Fruit fly (Drosophila melanogaster) whole organism, embryonic: Measurements from ENCODE around the gene Mlc-c.

Experiments used
- Bdp1 ChIP-seq: fragments of 200-800 bp; sonication (Bioruptor generic); optimal IDR thresholded peaks from 3 replicates; lab custom pipeline; 2016; ENCODE audit warnings: missing biosample characterization, missing genetic modification characterization
- CG11093 ChIP-seq: fragments of 200-800 bp; sonication (Bioruptor generic); IDR thresholded peaks from 3 replicates; pipeline ENCODE4 v1.3.6; 2022; ENCODE audit warnings: missing biosample characterization, missing genetic modification characterization
- CG11456 ChIP-seq: fragments of 200-800 bp; sonication (Bioruptor generic); IDR thresholded peaks from 3 replicates; pipeline ENCODE4 v1.3.6; 2022; ENCODE audit warnings: missing biosample characterization, missing genetic modification characterization
- CG13123 ChIP-seq: fragments of 200-800 bp; sonication (Bioruptor generic); optimal IDR thresholded peaks from 2 replicates; lab custom pipeline; 2016; ENCODE audit warnings: missing biosample characterization, missing genetic modification characterization
- CG14667 ChIP-seq: fragments of 200-800 bp; sonication (Bioruptor generic); IDR thresholded peaks from 2 replicates; pipeline ENCODE4 v1.3.6; 2022; ENCODE audit warnings: missing biosample characterization, missing genetic modification characterization
- CG17359 ChIP-seq: fragments of 200-800 bp; sonication (Bioruptor generic); optimal IDR thresholded peaks from 3 replicates; lab custom pipeline; 2018; ENCODE audit warnings: missing biosample characterization, mild to moderate bottlenecking, missing genetic modification characterization, moderate library complexity
- CG17612 ChIP-seq: fragments of 200-800 bp; sonication (Bioruptor generic); IDR thresholded peaks from 2 replicates; pipeline ENCODE4 v1.3.6; 2022; ENCODE audit warnings: missing biosample characterization, missing genetic modification characterization
- CG18262 ChIP-seq: fragments of 200-800 bp; optimal IDR thresholded peaks from 3 replicates; lab custom pipeline; 2019; ENCODE audit warnings: missing biosample characterization, mild to moderate bottlenecking, missing genetic modification characterization, moderate library complexity
- CG18599 ChIP-seq: fragments of 200-800 bp; sonication (Bioruptor generic); optimal IDR thresholded peaks from 3 replicates; lab custom pipeline; 2017; ENCODE audit warnings: missing biosample characterization, missing genetic modification characterization, mild to moderate bottlenecking, moderate library complexity, missing genetic modification reagents
- CG30431 ChIP-seq: fragments of 200-800 bp; sonication (Bioruptor generic); optimal IDR thresholded peaks from 2 replicates; lab custom pipeline; 2017; ENCODE audit warnings: missing biosample characterization, missing genetic modification characterization
- CG31441 ChIP-seq: fragments of 200-800 bp; sonication (Bioruptor generic); IDR thresholded peaks from 2 replicates; pipeline ENCODE4 v1.3.6; 2022; ENCODE audit warnings: missing biosample characterization, missing genetic modification characterization
- CG3163 ChIP-seq: fragments of 200-800 bp; sonication (Bioruptor generic); optimal IDR thresholded peaks from 3 replicates; lab custom pipeline; 2016; ENCODE audit warnings: missing biosample characterization, missing genetic modification characterization
- CG4730 ChIP-seq: fragments of 200-800 bp; sonication (Bioruptor generic); IDR thresholded peaks from 2 replicates; pipeline ENCODE4 v1.3.6; 2022; ENCODE audit warnings: missing biosample characterization, missing genetic modification characterization
- CG7372 ChIP-seq: fragments of 200-800 bp; sonication (Bioruptor generic); IDR thresholded peaks from 2 replicates; pipeline ENCODE4 v1.3.6; 2022; ENCODE audit warnings: missing biosample characterization, missing genetic modification characterization
- CG8281 ChIP-seq: fragments of 200-800 bp; sonication (Bioruptor generic); optimal IDR thresholded peaks from 2 replicates; lab custom pipeline; 2018; ENCODE audit warnings: missing biosample characterization, mild to moderate bottlenecking, missing genetic modification characterization, moderate library complexity
- CG8944 ChIP-seq: fragments of 200-800 bp; sonication (Bioruptor generic); optimal IDR thresholded peaks from 3 replicates; lab custom pipeline; 2016; ENCODE audit warnings: missing biosample characterization, missing genetic modification characterization
- CG9876 ChIP-seq: fragments of 200-800 bp; sonication (Bioruptor generic); optimal IDR thresholded peaks from 2 replicates; lab custom pipeline; 2016; ENCODE audit warnings: missing biosample characterization, missing genetic modification characterization
- D19B ChIP-seq: fragments of 200-800 bp; sonication (Bioruptor generic); optimal IDR thresholded peaks from 2 replicates; lab custom pipeline; 2017; ENCODE audit warnings: missing biosample characterization, mild to moderate bottlenecking, missing genetic modification characterization
- Dfd ChIP-seq, 2 experiments: fragments of >200 bp; optimal IDR thresholded peaks; 2 replicates each; lab custom pipeline; 2017; ENCODE audit warnings: missing biosample characterization in 2 of 2, missing genetic modification characterization in 2 of 2
- Dip2 ChIP-seq: fragments of 200-800 bp; sonication (Bioruptor generic); IDR thresholded peaks from 2 replicates; pipeline ENCODE4 v1.3.6; 2022; ENCODE audit warnings: missing biosample characterization, missing genetic modification characterization
- Ets65A ChIP-seq: fragments of 200-800 bp; sonication (Bioruptor generic); peaks from one replicate; lab custom pipeline; 2016; ENCODE audit warnings: missing biosample characterization, missing genetic modification characterization
- Kr ChIP-seq: fragments of 200-800 bp; sonication (Bioruptor generic); optimal IDR thresholded peaks from 2 replicates; lab custom pipeline; 2017; ENCODE audit warnings: missing biosample characterization, mild to moderate bottlenecking, missing genetic modification characterization
- Med ChIP-seq: fragments of 200-800 bp; sonication (Bioruptor generic); peaks from one replicate; lab custom pipeline; 2016; ENCODE audit warnings: missing biosample characterization, missing genetic modification characterization, mild to moderate bottlenecking, inconsistent platforms, moderate library complexity
- Nf-YA ChIP-seq: fragments of 200-800 bp; sonication (Bioruptor generic); IDR thresholded peaks from 2 replicates; pipeline ENCODE4 v1.3.6; 2022; ENCODE audit warnings: missing biosample characterization, missing genetic modification characterization
- Scr ChIP-seq: fragments of 200-800 bp; sonication (Bioruptor generic); IDR thresholded peaks from 2 replicates; pipeline ENCODE4 v1.3.6; 2022; ENCODE audit warnings: missing biosample characterization, missing genetic modification characterization; ENCODE audit not compliant: partially characterized antibody
- Sox100B ChIP-seq: fragments of 200-800 bp; sonication (Bioruptor generic); optimal IDR thresholded peaks from 3 replicates; lab custom pipeline; 2018; ENCODE audit warnings: missing biosample characterization, mild to moderate bottlenecking, missing genetic modification characterization
- Trl ChIP-seq, 3 experiments: fragments of >200 bp in 2 of 3; fragments of 200-800 bp in 1 of 3; sonication (Bioruptor generic) in 1 of 3; optimal IDR thresholded peaks; 2 replicates in 1 of 3; 3 replicates in 2 of 3; lab custom pipeline; 2016 to 2017; ENCODE audit warnings: missing biosample characterization in 1 of 3, missing genetic modification characterization in 1 of 3
- aop ChIP-seq: fragments of 200-800 bp; sonication (Bioruptor generic); IDR thresholded peaks from 2 replicates; pipeline ENCODE4 v1.3.6; 2022; ENCODE audit warnings: missing biosample characterization, missing genetic modification characterization
- bbx ChIP-seq: fragments of 200-800 bp; sonication (Bioruptor generic); IDR thresholded peaks from 2 replicates; pipeline ENCODE4 v1.3.6; 2022; ENCODE audit warnings: missing biosample characterization, missing genetic modification characterization; ENCODE audit not compliant: partially characterized antibody
- crc ChIP-seq: fragments of 200-800 bp; sonication (Bioruptor generic); optimal IDR thresholded peaks from 2 replicates; lab custom pipeline; 2016; ENCODE audit warnings: missing biosample characterization, missing genetic modification characterization
- danr ChIP-seq: fragments of 200-800 bp; sonication (Bioruptor generic); IDR thresholded peaks from 2 replicates; pipeline ENCODE4 v1.3.6; 2022; ENCODE audit warnings: missing biosample characterization, missing genetic modification characterization
- ftz-f1 ChIP-seq: fragments of 200-800 bp; sonication (Bioruptor generic); optimal IDR thresholded peaks from 2 replicates; lab custom pipeline; 2016; ENCODE audit warnings: missing biosample characterization, missing genetic modification characterization
- gcm ChIP-seq: fragments of 200-800 bp; sonication (Bioruptor generic); optimal IDR thresholded peaks from 2 replicates; lab custom pipeline; 2019; ENCODE audit warnings: missing biosample characterization, mild to moderate bottlenecking, missing genetic modification characterization, moderate library complexity
- gem ChIP-seq: fragments of 200-800 bp; sonication (Bioruptor generic); optimal IDR thresholded peaks from 2 replicates; lab custom pipeline; 2019; ENCODE audit warnings: missing biosample characterization, mild to moderate bottlenecking, missing genetic modification characterization, moderate library complexity
- hb ChIP-seq: fragments of 200-800 bp; sonication (Bioruptor generic); IDR thresholded peaks from 3 replicates; pipeline ENCODE4 v1.3.6; 2022; ENCODE audit warnings: missing biosample characterization, missing genetic modification characterization; ENCODE audit not compliant: partially characterized antibody
- lmd ChIP-seq: fragments of 200-800 bp; sonication (Bioruptor generic); IDR thresholded peaks from 2 replicates; pipeline ENCODE4 v1.3.6; 2022; ENCODE audit warnings: missing biosample characterization, missing genetic modification characterization
- pan ChIP-seq, 4 experiments: fragments of >200 bp in 3 of 4; fragments of 200-800 bp in 1 of 4; sonication (Bioruptor generic) in 1 of 4; optimal IDR thresholded peaks in 3 of 4; IDR thresholded peaks in 1 of 4; 2 replicates each; pipeline versions ENCODE4 v1.3.6 to Lab custom; 2017 to 2022; ENCODE audit warnings: missing biosample characterization in 2 of 4, missing genetic modification characterization in 2 of 4, mixed read lengths in 1 of 4
- pb ChIP-seq: fragments of 200-800 bp; sonication (Bioruptor generic); optimal IDR thresholded peaks from 3 replicates; lab custom pipeline; 2016; ENCODE audit warnings: missing biosample characterization, missing genetic modification characterization
- phol ChIP-seq: fragments of 200-800 bp; sonication (Bioruptor generic); optimal IDR thresholded peaks from 3 replicates; lab custom pipeline; 2018; ENCODE audit warnings: missing biosample characterization, mild to moderate bottlenecking, missing genetic modification characterization, moderate library complexity
- repo ChIP-seq: fragments of 200-800 bp; sonication (Bioruptor generic); optimal IDR thresholded peaks from 2 replicates; lab custom pipeline; 2016; ENCODE audit warnings: missing biosample characterization, missing genetic modification characterization
- salm ChIP-seq: fragments of 200-800 bp; sonication (Bioruptor generic); optimal IDR thresholded peaks from 2 replicates; lab custom pipeline; 2018; ENCODE audit warnings: missing biosample characterization, mild to moderate bottlenecking, missing genetic modification characterization
- sc ChIP-seq, 3 experiments: fragments of >200 bp in 2 of 3; fragments of 200-800 bp in 1 of 3; sonication (Bioruptor generic) in 1 of 3; optimal IDR thresholded peaks; 2 replicates in 2 of 3; 3 replicates in 1 of 3; lab custom pipeline; 2017; ENCODE audit warnings: mild to moderate bottlenecking in 1 of 3, missing biosample characterization in 1 of 3, missing genetic modification characterization in 1 of 3, missing genetic modification reagents in 1 of 3
- sens-2 ChIP-seq: fragments of 200-800 bp; sonication (Bioruptor generic); IDR thresholded peaks from 2 replicates; pipeline ENCODE4 v1.3.6; 2022; ENCODE audit warnings: missing biosample characterization, missing genetic modification characterization
- slbo ChIP-seq: fragments of 200-800 bp; sonication (Bioruptor generic); IDR thresholded peaks from 2 replicates; pipeline ENCODE4 v1.3.6; 2022; ENCODE audit warnings: missing biosample characterization, missing genetic modification characterization
- stc ChIP-seq: fragments of 200-800 bp; sonication (Bioruptor generic); IDR thresholded peaks from 2 replicates; pipeline ENCODE4 v1.3.6; 2022; ENCODE audit warnings: missing biosample characterization, missing genetic modification characterization
- tap ChIP-seq: fragments of 200-800 bp; optimal IDR thresholded peaks from 3 replicates; lab custom pipeline; 2019; ENCODE audit warnings: missing biosample characterization, mild to moderate bottlenecking, missing genetic modification characterization, moderate library complexity
- twi ChIP-seq: fragments of 200-800 bp; optimal IDR thresholded peaks from 2 replicates; lab custom pipeline; 2019; ENCODE audit warnings: missing biosample characterization, mild to moderate bottlenecking, missing genetic modification characterization, moderate library complexity
- vfl ChIP-seq: fragments of 200-800 bp; sonication (Bioruptor generic); optimal IDR thresholded peaks from 2 replicates; lab custom pipeline; 2016; ENCODE audit warnings: missing biosample characterization, missing genetic modification characterization
- wek ChIP-seq: fragments of 200-800 bp; sonication (Bioruptor generic); optimal IDR thresholded peaks from 3 replicates; lab custom pipeline; 2018; ENCODE audit warnings: missing biosample characterization, mild to moderate bottlenecking, missing genetic modification characterization, moderate library complexity
- zen ChIP-seq: fragments of 200-800 bp; sonication (Bioruptor generic); optimal IDR thresholded peaks from 3 replicates; lab custom pipeline; 2018; ENCODE audit warnings: missing biosample characterization, mild to moderate bottlenecking, missing genetic modification characterization, moderate library complexity
- zfh1 ChIP-seq: fragments of 200-800 bp; sonication (Bioruptor generic); IDR thresholded peaks from 3 replicates; pipeline ENCODE4 v1.3.6; 2022; ENCODE audit warnings: missing biosample characterization, missing genetic modification characterization

The Mlc-c gene

dm6 chrX:5603009-5603408, 19.3 kb downstream of the Mlc-c start (continued):
- no peak for TF ChIP-seq ftz-f1
- TF ChIP-seq CG3163 (GFP tag; lab: Kevin White, UChicago): no peak
- TF ChIP-seq pan (optimal IDR thresholded peaks at IDR 0.05; lab: Kevin White, UChicago): no peak
- no peak for TF ChIP-seq pan (GFP tag; optimal IDR thresholded peaks at IDR 0.05 in 1 of 2, IDR thresholded peaks at IDR 0.05 in 1 of 2)
- no peak for TF ChIP-seq hb
- TF ChIP-seq wek (GFP tag; lab: Kevin White, UChicago): no peak
- no peak for TF ChIP-seq repo
- no peak for TF ChIP-seq Dfd (GFP tag; optimal IDR thresholded peaks at IDR 0.05; lab: Kevin White, UChicago)
- no peak for TF ChIP-seq vfl
- TF ChIP-seq CG30431 (GFP tag; lab: Kevin White, UChicago): no peak
- no peak for TF ChIP-seq sc (optimal IDR thresholded peaks at IDR 0.05; lab: Kevin White, UChicago)
- no peak for TF ChIP-seq sc (GFP tag; optimal IDR thresholded peaks at IDR 0.05; lab: Kevin White, UChicago)
- TF ChIP-seq twi (tag; lab: Kevin White, UChicago): no peak
- no peak for TF ChIP-seq CG8944 (GFP tag; lab: Kevin White, UChicago)
- no peak for TF ChIP-seq danr
- no peak for TF ChIP-seq CG4730 (GFP tag; lab: Robert Waterston, UW)
- TF ChIP-seq CG7372: 0 out of 2 replicates have a peak, but pooled peaks have one; percentile 10
- no peak for TF ChIP-seq gcm (GFP tag; lab: Kevin White, UChicago)
- no peak for TF ChIP-seq sens-2 (GFP tag; lab: Robert Waterston, UW)
- TF ChIP-seq zfh1 (GFP tag; lab: Robert Waterston, UW): 0 out of 3 replicates have a peak, but pooled peaks have one; percentile 29
- TF ChIP-seq Bdp1 (GFP tag; lab: Kevin White, UChicago): no peak
- peak; percentile 15 for TF ChIP-seq gem (tag; lab: Kevin White, UChicago)
- TF ChIP-seq CG11093: no peak
- no peak for TF ChIP-seq aop
- TF ChIP-seq CG11456 (GFP tag; lab: Robert Waterston, UW): 0 out of 3 replicates have a peak, but pooled peaks have one; percentile 52
- TF ChIP-seq Ets65A (GFP tag; lab: Kevin White, UChicago): peak; percentile 27
- TF ChIP-seq pb (GFP tag; lab: Kevin White, UChicago): no peak
- no peak for TF ChIP-seq Scr (GFP tag; lab: Robert Waterston, UW)
- TF ChIP-seq bbx: no peak
- no peak for TF ChIP-seq Dip2
- TF ChIP-seq Trl (optimal IDR thresholded peaks at IDR 0.05; lab: Kevin White, UChicago): no peak
- no peak for TF ChIP-seq Trl (GFP tag; optimal IDR thresholded peaks at IDR 0.05; lab: Kevin White, UChicago)
- no peak for TF ChIP-seq CG8281 (tag; lab: Kevin White, UChicago)
- TF ChIP-seq CG13123: no peak
- peak; percentile 52 for TF ChIP-seq Med (GFP tag; lab: Kevin White, UChicago)
- no peak for TF ChIP-seq tap (tag; lab: Kevin White, UChicago)
- TF ChIP-seq slbo (GFP tag; lab: Robert Waterston, UW): no peak
- TF ChIP-seq zen: no peak
- no peak for TF ChIP-seq stc (GFP tag; lab: Robert Waterston, UW)
- no peak for TF ChIP-seq CG31441 (GFP tag; lab: Robert Waterston, UW)
- no peak for TF ChIP-seq Kr (GFP tag; lab: Kevin White, UChicago)
- no peak for TF ChIP-seq CG18262 (tag; lab: Kevin White, UChicago)
- no peak for TF ChIP-seq CG17359 (tag; lab: Kevin White, UChicago)
- no peak for TF ChIP-seq salm (tag; lab: Kevin White, UChicago)
- 0 out of 2 replicates have a peak, but pooled peaks have one; percentile 26 for TF ChIP-seq lmd (GFP tag; lab: Robert Waterston, UW)
- TF ChIP-seq Sox100B (GFP tag; lab: Kevin White, UChicago): no peak
- TF ChIP-seq CG17612 (GFP tag; lab: Robert Waterston, UW): no peak
- TF ChIP-seq phol (tag; lab: Kevin White, UChicago): no peak
- TF ChIP-seq CG14667 (GFP tag; lab: Robert Waterston, UW): no peak
- no peak for TF ChIP-seq Nf-YA (GFP tag; lab: Robert Waterston, UW)
- no peak for TF ChIP-seq CG9876
- no peak for TF ChIP-seq D19B
- no peak for TF ChIP-seq crc
- TF ChIP-seq CG18599 (GFP tag; lab: Kevin White, UChicago): peak; percentile 4
